Fruit fly (Drosophila melanogaster) whole organism, wandering third instar larva: ENCODE results near the gene tplus3b.

Experiments used
- Abd-B ChIP-seq: fragments of >200 bp; optimal IDR thresholded peaks from 2 replicates; lab custom pipeline; 2017; ENCODE audit warnings: missing biosample characterization, missing genetic modification characterization
- CG32264 ChIP-seq: fragments of 200-800 bp; sonication (Bioruptor generic); optimal IDR thresholded peaks from 2 replicates; lab custom pipeline; 2016; ENCODE audit warnings: missing biosample characterization, missing genetic modification characterization
- CG9705 ChIP-seq: fragments of 200-800 bp; sonication (Bioruptor generic); optimal IDR thresholded peaks from 2 replicates; lab custom pipeline; 2018; ENCODE audit warnings: missing biosample characterization, mild to moderate bottlenecking, missing genetic modification characterization
- Dfd ChIP-seq: fragments of >200 bp; optimal IDR thresholded peaks from 2 replicates; lab custom pipeline; 2017; ENCODE audit warnings: missing biosample characterization, missing genetic modification characterization
- Dif ChIP-seq: fragments of 200-275, 200-300 bp; sonication (Bioruptor generic); optimal IDR thresholded peaks from 2 replicates; lab custom pipeline; 2018; ENCODE audit warnings: missing biosample characterization, missing genetic modification characterization; ENCODE audit not compliant: partially characterized antibody
- GATAd ChIP-seq: sonication (Bioruptor generic); optimal IDR thresholded peaks from 2 replicates; lab custom pipeline; 2016; ENCODE audit warnings: missing biosample characterization, missing genetic modification characterization
- Hnf4 ChIP-seq: fragments of 200-800 bp; sonication (Bioruptor generic); optimal IDR thresholded peaks from 2 replicates; lab custom pipeline; 2016; ENCODE audit warnings: missing biosample characterization, mild to moderate bottlenecking, missing genetic modification characterization
- Hr78 ChIP-seq: fragments of >200 bp; optimal IDR thresholded peaks from 2 replicates; lab custom pipeline; 2017; ENCODE audit warnings: missing biosample characterization, missing genetic modification characterization
- Jra ChIP-seq: sonication (Bioruptor generic); optimal IDR thresholded peaks from 2 replicates; lab custom pipeline; 2016; ENCODE audit warnings: missing biosample characterization, missing genetic modification characterization
- N ChIP-seq: fragments of >200 bp; optimal IDR thresholded peaks from 2 replicates; lab custom pipeline; 2018; ENCODE audit warnings: missing biosample characterization, missing external identifiers, missing genetic modification characterization
- br ChIP-seq: fragments of 200-800 bp; sonication (Bioruptor generic); optimal IDR thresholded peaks from 2 replicates; lab custom pipeline; 2016; ENCODE audit warnings: missing biosample characterization, missing genetic modification characterization
- dl ChIP-seq, 2 experiments: fragments of 175-275, 200-275 bp in 1 of 2; fragments of 200-275 bp in 1 of 2; sonication (Bioruptor generic); optimal IDR thresholded peaks; lab custom pipeline; 2018; ENCODE audit warnings: mild to moderate bottlenecking in 2 of 2, missing biosample characterization in 2 of 2, missing genetic modification characterization in 2 of 2, moderate library complexity in 2 of 2; ENCODE audit not compliant: partially characterized antibody in 2 of 2, insufficient read depth in 1 of 2
- dmrt93B ChIP-seq: fragments of 200-800 bp; sonication (Bioruptor generic); optimal IDR thresholded peaks from 2 replicates; lab custom pipeline; 2018; ENCODE audit warnings: missing biosample characterization, mild to moderate bottlenecking, missing genetic modification characterization
- dsf ChIP-seq: sonication (Bioruptor generic); optimal IDR thresholded peaks from 2 replicates; lab custom pipeline; 2016; ENCODE audit warnings: missing biosample characterization, missing genetic modification characterization, borderline replicate concordance
- foxo ChIP-seq, 2 experiments: fragments of 200-800 bp; sonication (Bioruptor generic); optimal IDR thresholded peaks; 2 replicates in 1 of 2; 3 replicates in 1 of 2; lab custom pipeline; 2016 to 2017; ENCODE audit warnings: missing biosample characterization in 2 of 2, missing genetic modification characterization in 2 of 2
- fru ChIP-seq: fragments of 200-800 bp; sonication (Bioruptor generic); optimal IDR thresholded peaks from 3 replicates; lab custom pipeline; 2016; ENCODE audit warnings: missing biosample characterization, mild to moderate bottlenecking, missing genetic modification characterization
- jim ChIP-seq: fragments of 175-275, 200-325 bp; sonication (Bioruptor generic); optimal IDR thresholded peaks from 2 replicates; lab custom pipeline; 2016; ENCODE audit warnings: missing biosample characterization, mild to moderate bottlenecking, missing genetic modification characterization
- pan ChIP-seq: fragments of >200 bp; optimal IDR thresholded peaks from 2 replicates; lab custom pipeline; 2017
- psq ChIP-seq: fragments of 200-800 bp; sonication (Bioruptor generic); optimal IDR thresholded peaks from 3 replicates; lab custom pipeline; 2017; ENCODE audit warnings: missing biosample characterization, mild to moderate bottlenecking, missing genetic modification characterization, moderate library complexity
- sv ChIP-seq: fragments of 200-800 bp; sonication (Bioruptor generic); optimal IDR thresholded peaks from 3 replicates; lab custom pipeline; 2016; ENCODE audit warnings: missing biosample characterization, missing genetic modification characterization
- tai ChIP-seq: sonication (Bioruptor generic); optimal IDR thresholded peaks from 2 replicates; lab custom pipeline; 2016; ENCODE audit warnings: missing biosample characterization, missing genetic modification characterization
- usp ChIP-seq: fragments of >200 bp; optimal IDR thresholded peaks from 2 replicates; lab custom pipeline; 2017; ENCODE audit warnings: missing biosample characterization, missing genetic modification characterization
- woc ChIP-seq: sonication (Bioruptor generic); optimal IDR thresholded peaks from 2 replicates; lab custom pipeline; 2016; ENCODE audit warnings: missing biosample characterization, mild to moderate bottlenecking, missing genetic modification characterization

Gene tplus3b

dm6 chr2L:22065243-22065642 is 39.0 kb downstream of the tplus3b start, which contains the start of gene CG42597:
Gene CG42597 (minus strand): TSS chr2L:22065343.
- no peak for TF ChIP-seq br (GFP tag; lab: Kevin White, UChicago)
- no peak for TF ChIP-seq usp
- TF ChIP-seq Abd-B (GFP tag; lab: Kevin White, UChicago): no peak
- TF ChIP-seq psq (GFP tag; lab: Kevin White, UChicago): no peak
- TF ChIP-seq dl (GFP tag; optimal IDR thresholded peaks at IDR 0.05; lab: Kevin White, UChicago; ENCODE audit: insufficient read depth in 1 of 2, partially characterized antibody in 2 of 2): no peak
- TF ChIP-seq Dfd (GFP tag; lab: Kevin White, UChicago): no peak
- no peak for TF ChIP-seq GATAd (GFP tag; lab: Kevin White, UChicago)
- no peak for TF ChIP-seq CG9705 (GFP tag; lab: Kevin White, UChicago)
- no peak for TF ChIP-seq CG32264 (GFP tag; lab: Kevin White, UChicago)
- TF ChIP-seq woc (GFP tag; lab: Kevin White, UChicago): no peak
- no peak for TF ChIP-seq jim

- TF ChIP-seq dsf (GFP tag; lab: Kevin White, UChicago): no peak
- no peak for TF ChIP-seq Hr78 (GFP tag; lab: Kevin White, UChicago)
- TF ChIP-seq Dfd (GFP tag; lab: Kevin White, UChicago): peak; percentile 45
Measured at dm6 chr2L:22059852-22060251, 44.3 kb downstream of the tplus3b start.

- TF ChIP-seq sv (GFP tag; lab: Kevin White, UChicago) (no peak), pan (no peak), dsf (GFP tag; lab: Kevin White, UChicago) (no peak), Jra (no peak), fru (GFP tag; lab: Kevin White, UChicago) (no peak), foxo (GFP tag; optimal IDR thresholded peaks at IDR 0.05; lab: Kevin White, UChicago) (no peak), Dif (GFP tag; lab: Kevin White, UChicago) (no peak), dmrt93B (GFP tag; lab: Kevin White, UChicago) (no peak), tai (GFP tag; lab: Kevin White, UChicago) (no peak), N (GFP tag; lab: Kevin White, UChicago) (no peak), CG32264 (GFP tag; lab: Kevin White, UChicago) (no peak), psq (GFP tag; lab: Kevin White, UChicago) (no peak), Hnf4 (GFP tag; lab: Kevin White, UChicago) (no peak)
- TF ChIP-seq, all 38 proteins: peak for 0
Measured at dm6 chr2L:22054202-22054601, 50.0 kb downstream of the tplus3b start, which contains the start of gene CG34173. Gene CG34173 (minus strand): TSS chr2L:22054302.
